Fruit fly (Drosophila melanogaster) whole organism, embryonic: ENCODE data around the gene Kaz-m1.
A peak's percentile ranks its signal among the peaks of the same experiment; 100 is the strongest.

Source experiments
- Bgb ChIP-seq: fragments of 200-800 bp; sonication (Bioruptor generic); IDR thresholded peaks from 2 replicates; pipeline ENCODE4 v1.3.6; 2022; ENCODE audit warnings: missing biosample characterization, missing genetic modification characterization; ENCODE audit not compliant: partially characterized antibody
- CG10209 ChIP-seq: fragments of 200-800 bp; sonication (Bioruptor generic); optimal IDR thresholded peaks from 3 replicates; lab custom pipeline; 2017; ENCODE audit warnings: missing biosample characterization, mild to moderate bottlenecking, missing genetic modification characterization, missing genetic modification reagents
- CG10267 ChIP-seq: fragments of 200-800 bp; sonication (Bioruptor generic); optimal IDR thresholded peaks from 2 replicates; lab custom pipeline; 2018; ENCODE audit warnings: missing biosample characterization, mild to moderate bottlenecking, missing genetic modification characterization, moderate library complexity
- CG10274 ChIP-seq: fragments of 200-800 bp; sonication (Bioruptor generic); optimal IDR thresholded peaks from 3 replicates; lab custom pipeline; 2017; ENCODE audit warnings: missing biosample characterization, mild to moderate bottlenecking, missing genetic modification characterization
- CG12071 ChIP-seq: fragments of 200-800 bp; sonication (Bioruptor generic); optimal IDR thresholded peaks from 3 replicates; lab custom pipeline; 2018; ENCODE audit warnings: missing biosample characterization, mild to moderate bottlenecking, missing genetic modification characterization
- CG12236 ChIP-seq: fragments of 200-800 bp; sonication (Bioruptor generic); optimal IDR thresholded peaks from 2 replicates; lab custom pipeline; 2016; ENCODE audit warnings: missing biosample characterization, missing genetic modification characterization
- CG12744 ChIP-seq: fragments of 200-800 bp; sonication (Bioruptor generic); optimal IDR thresholded peaks from 2 replicates; lab custom pipeline; 2016; ENCODE audit warnings: missing biosample characterization, missing genetic modification characterization
- CG13123 ChIP-seq: fragments of 200-800 bp; sonication (Bioruptor generic); optimal IDR thresholded peaks from 2 replicates; lab custom pipeline; 2016; ENCODE audit warnings: missing biosample characterization, missing genetic modification characterization
- CG1603 ChIP-seq: fragments of 200-800 bp; sonication (Bioruptor generic); optimal IDR thresholded peaks from 2 replicates; lab custom pipeline; 2019; ENCODE audit warnings: missing biosample characterization, mild to moderate bottlenecking, missing genetic modification characterization, moderate library complexity
- CG17385 ChIP-seq: fragments of 200-800 bp; sonication (Bioruptor generic); optimal IDR thresholded peaks from 3 replicates; lab custom pipeline; 2018; ENCODE audit warnings: missing biosample characterization, mild to moderate bottlenecking, missing genetic modification characterization
- CG18476 ChIP-seq: fragments of 200-800 bp; sonication (Bioruptor generic); optimal IDR thresholded peaks from 2 replicates; lab custom pipeline; 2016; ENCODE audit warnings: missing biosample characterization, mild to moderate bottlenecking, missing genetic modification characterization
- CG31224 ChIP-seq: fragments of 200-800 bp; sonication (Bioruptor generic); IDR thresholded peaks from 2 replicates; pipeline ENCODE4 v1.3.6; 2022; ENCODE audit warnings: missing biosample characterization, missing genetic modification characterization
- CG31365 ChIP-seq: fragments of 200-800 bp; sonication (Bioruptor generic); optimal IDR thresholded peaks from 2 replicates; lab custom pipeline; 2018; ENCODE audit warnings: missing biosample characterization, mild to moderate bottlenecking, missing genetic modification characterization
- CG3163 ChIP-seq: fragments of 200-800 bp; sonication (Bioruptor generic); optimal IDR thresholded peaks from 3 replicates; lab custom pipeline; 2016; ENCODE audit warnings: missing biosample characterization, missing genetic modification characterization
- CG3847 ChIP-seq: fragments of 200-800 bp; sonication (Bioruptor generic); IDR thresholded peaks from 2 replicates; pipeline ENCODE4 v1.3.6; 2022; ENCODE audit warnings: missing biosample characterization, missing genetic modification characterization
- CG4617 ChIP-seq: fragments of 200-800 bp; sonication (Bioruptor generic); optimal IDR thresholded peaks from 3 replicates; lab custom pipeline; 2016; ENCODE audit warnings: missing biosample characterization, missing genetic modification characterization, borderline replicate concordance
- CG4730 ChIP-seq: fragments of 200-800 bp; sonication (Bioruptor generic); IDR thresholded peaks from 2 replicates; pipeline ENCODE4 v1.3.6; 2022; ENCODE audit warnings: missing biosample characterization, missing genetic modification characterization
- CG4854 ChIP-seq: fragments of 200-800 bp; sonication (Bioruptor generic); optimal IDR thresholded peaks from 2 replicates; lab custom pipeline; 2016; ENCODE audit warnings: missing biosample characterization, missing genetic modification characterization, inconsistent platforms
- CG5245 ChIP-seq: fragments of 200-800 bp; sonication (Bioruptor generic); optimal IDR thresholded peaks from 3 replicates; lab custom pipeline; 2016; ENCODE audit warnings: missing biosample characterization, missing genetic modification characterization
- CG6813 ChIP-seq: fragments of 200-800 bp; sonication (Bioruptor generic); optimal IDR thresholded peaks from 2 replicates; lab custom pipeline; 2017; ENCODE audit warnings: missing biosample characterization, missing genetic modification characterization, mild to moderate bottlenecking, moderate library complexity, missing genetic modification reagents
- CG8290 ChIP-seq, 3 experiments: fragments of 200-800 bp; sonication (Bioruptor generic); optimal IDR thresholded peaks; 2 replicates each; lab custom pipeline; 2016 to 2019; ENCODE audit warnings: missing biosample characterization in 3 of 3, missing genetic modification characterization in 3 of 3, mild to moderate bottlenecking in 2 of 3, moderate library complexity in 1 of 3
- Dbx ChIP-seq: fragments of 200-800 bp; sonication (Bioruptor generic); IDR thresholded peaks from 3 replicates; pipeline ENCODE4 v1.3.6; 2022; ENCODE audit warnings: missing biosample characterization, missing genetic modification characterization
- Dp ChIP-seq: fragments of 200-800 bp; sonication (Bioruptor generic); optimal IDR thresholded peaks from 2 replicates; lab custom pipeline; 2018; ENCODE audit warnings: missing biosample characterization, mild to moderate bottlenecking, missing genetic modification characterization, moderate library complexity
- E2f2 ChIP-seq: fragments of 200-800 bp; sonication (Bioruptor generic); IDR thresholded peaks from 2 replicates; pipeline ENCODE4 v1.3.6; 2022; ENCODE audit warnings: missing biosample characterization, missing genetic modification characterization
- GATAe ChIP-seq: fragments of 200-800 bp; sonication (Bioruptor generic); conservative IDR thresholded peaks from 2 replicates; pipeline ENCODE4 v1.3.6; 2022; ENCODE audit warnings: missing biosample characterization, missing genetic modification characterization
- Hr51 ChIP-seq, 2 experiments: fragments of 200-800 bp; sonication (Bioruptor generic); optimal IDR thresholded peaks; 2 replicates in 1 of 2; 3 replicates in 1 of 2; lab custom pipeline; 2016 to 2018; ENCODE audit warnings: missing biosample characterization in 2 of 2, missing genetic modification characterization in 2 of 2, mild to moderate bottlenecking in 1 of 2, moderate library complexity in 1 of 2
- MBD-R2 ChIP-seq: fragments of 200-800 bp; sonication (Bioruptor generic); IDR thresholded peaks from 2 replicates; pipeline ENCODE4 v1.3.6; 2022; ENCODE audit warnings: missing biosample characterization, missing genetic modification characterization
- MESR4 ChIP-seq: fragments of 200-800 bp; sonication (Bioruptor generic); optimal IDR thresholded peaks from 2 replicates; lab custom pipeline; 2018; ENCODE audit warnings: missing biosample characterization, mild to moderate bottlenecking, missing genetic modification characterization, moderate library complexity
- Meics ChIP-seq: fragments of 200-800 bp; sonication (Bioruptor generic); optimal IDR thresholded peaks from 2 replicates; lab custom pipeline; 2017; ENCODE audit warnings: missing biosample characterization, mild to moderate bottlenecking, missing genetic modification characterization
- Nf-YB ChIP-seq: fragments of 200-800 bp; sonication (Bioruptor generic); optimal IDR thresholded peaks from 3 replicates; lab custom pipeline; 2019; ENCODE audit warnings: missing biosample characterization, mild to moderate bottlenecking, missing genetic modification characterization, moderate library complexity
- Nf-YC ChIP-seq: fragments of 200-800 bp; optimal IDR thresholded peaks from 3 replicates; lab custom pipeline; 2019; ENCODE audit warnings: missing biosample characterization, mild to moderate bottlenecking, missing genetic modification characterization, moderate library complexity
- Oaz ChIP-seq: fragments of 200-800 bp; sonication (Bioruptor generic); IDR thresholded peaks from 2 replicates; pipeline ENCODE4 v1.3.6; 2022; ENCODE audit warnings: missing biosample characterization, missing genetic modification characterization
- Ravus ChIP-seq: fragments of 200-800 bp; sonication (Bioruptor generic); IDR thresholded peaks from 2 replicates; pipeline ENCODE4 v1.3.6; 2022; ENCODE audit warnings: missing biosample characterization, missing genetic modification characterization
- Sry-δ ChIP-seq: fragments of 200-800 bp; sonication (Bioruptor generic); optimal IDR thresholded peaks from 2 replicates; lab custom pipeline; 2016; ENCODE audit warnings: missing biosample characterization, missing genetic modification characterization
- Stat92E ChIP-seq, 3 experiments: fragments of >200 bp in 2 of 3; fragments of 200-800 bp in 1 of 3; sonication (Bioruptor generic) in 1 of 3; optimal IDR thresholded peaks; 2 replicates each; lab custom pipeline; 2017 to 2019; ENCODE audit warnings: missing biosample characterization in 3 of 3, missing genetic modification characterization in 3 of 3, mild to moderate bottlenecking in 1 of 3, moderate library complexity in 1 of 3
- bigmax ChIP-seq: fragments of 200-800 bp; sonication (Bioruptor generic); optimal IDR thresholded peaks from 2 replicates; lab custom pipeline; 2018; ENCODE audit warnings: missing biosample characterization, mild to moderate bottlenecking, missing genetic modification characterization
- crp ChIP-seq, 2 experiments: fragments of 200-800 bp; sonication (Bioruptor generic); optimal IDR thresholded peaks; 2 replicates in 1 of 2; 3 replicates in 1 of 2; lab custom pipeline; 2017; ENCODE audit warnings: missing biosample characterization in 2 of 2, missing genetic modification characterization in 2 of 2, mild to moderate bottlenecking in 1 of 2, moderate library complexity in 1 of 2
- cwo ChIP-seq: fragments of 200-800 bp; sonication (Bioruptor generic); optimal IDR thresholded peaks from 3 replicates; lab custom pipeline; 2017; ENCODE audit warnings: missing biosample characterization, missing genetic modification characterization, mild to moderate bottlenecking, moderate library complexity, missing genetic modification reagents
- dmrt99B ChIP-seq: fragments of 200-800 bp; sonication (Bioruptor generic); optimal IDR thresholded peaks from 2 replicates; lab custom pipeline; 2018; ENCODE audit warnings: missing biosample characterization, mild to moderate bottlenecking, missing genetic modification characterization, moderate library complexity
- fd3F ChIP-seq: fragments of 200-800 bp; sonication (Bioruptor generic); optimal IDR thresholded peaks from 2 replicates; lab custom pipeline; 2018; ENCODE audit warnings: missing biosample characterization, mild to moderate bottlenecking, missing genetic modification characterization, moderate library complexity
- h ChIP-seq: fragments of >200 bp; optimal IDR thresholded peaks from 2 replicates; lab custom pipeline; 2017
- lab ChIP-seq: fragments of 200-800 bp; sonication (Bioruptor generic); optimal IDR thresholded peaks from 3 replicates; lab custom pipeline; 2017; ENCODE audit warnings: missing biosample characterization, missing genetic modification characterization, mild to moderate bottlenecking, moderate library complexity, missing genetic modification reagents
- pzg ChIP-seq: fragments of 200-800 bp; sonication (Bioruptor generic); optimal IDR thresholded peaks from 3 replicates; lab custom pipeline; 2018; ENCODE audit warnings: missing biosample characterization, mild to moderate bottlenecking, missing genetic modification characterization, moderate library complexity
- sd ChIP-seq: fragments of 200-800 bp; sonication (Bioruptor generic); optimal IDR thresholded peaks from 3 replicates; lab custom pipeline; 2018; ENCODE audit warnings: missing biosample characterization, mild to moderate bottlenecking, missing genetic modification characterization, moderate library complexity
- sens ChIP-seq: fragments of 200-800 bp; sonication (Bioruptor generic); peaks from one replicate; lab custom pipeline; 2016; ENCODE audit warnings: missing biosample characterization, missing genetic modification characterization
- stwl ChIP-seq: fragments of 200-800 bp; sonication (Bioruptor generic); optimal IDR thresholded peaks from 3 replicates; lab custom pipeline; 2018; ENCODE audit warnings: missing biosample characterization, mild to moderate bottlenecking, missing genetic modification characterization, moderate library complexity
- trem ChIP-seq: fragments of 200-800 bp; optimal IDR thresholded peaks from 3 replicates; lab custom pipeline; 2019; ENCODE audit warnings: missing biosample characterization, mild to moderate bottlenecking, missing genetic modification characterization, moderate library complexity
- vvl ChIP-seq: fragments of 200-800 bp; sonication (Bioruptor generic); IDR thresholded peaks from 2 replicates; pipeline ENCODE4 v1.3.6; 2022; ENCODE audit warnings: missing biosample characterization, missing genetic modification characterization

The Kaz-m1 gene

DNA sequence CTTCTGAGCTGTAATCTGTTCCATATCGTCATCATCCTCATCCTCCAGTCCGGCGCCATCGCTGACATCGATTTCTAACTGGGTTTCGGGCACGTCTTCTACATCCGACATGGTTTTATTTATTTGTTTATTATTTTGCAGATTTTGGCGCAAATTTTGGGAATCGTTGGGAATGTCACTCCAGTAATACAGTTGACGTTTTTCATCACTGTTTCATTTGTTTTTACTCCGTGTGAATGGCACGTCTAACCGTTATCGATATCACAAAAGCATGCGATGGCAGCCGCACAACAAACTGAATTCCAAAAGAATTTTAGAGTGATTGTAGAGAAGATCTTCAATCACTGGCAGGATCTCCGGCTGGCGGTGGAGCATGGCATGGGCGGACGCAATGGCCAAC, 41.9 kb downstream of the Kaz-m1 start, which contains the start of the genes Sld5 and CG14543 (continued):
- no peak for TF ChIP-seq CG4854 (GFP tag; lab: Kevin White, UChicago)
- peak; percentile 7 for TF ChIP-seq trem
- peak; percentile 31 for TF ChIP-seq CG1603 (tag; lab: Kevin White, UChicago)
- TF ChIP-seq Meics (GFP tag; lab: Kevin White, UChicago): peak; percentile 15
- peak; percentile 46; the same call in 1 of the 3 replicates for TF ChIP-seq Dbx (GFP tag; lab: Robert Waterston, UW)
- peak; percentile 36; the same call in 1 of the 2 replicates for TF ChIP-seq Bgb (GFP tag; lab: Robert Waterston, UW)
- no peak for TF ChIP-seq dmrt99B (tag; lab: Kevin White, UChicago)
- peak; percentile 78 for TF ChIP-seq E2f2
- peak; percentile 1 for TF ChIP-seq CG6813 (GFP tag; lab: Kevin White, UChicago)
- no peak for TF ChIP-seq GATAe (GFP tag; lab: Robert Waterston, UW)
- TF ChIP-seq Stat92E (GFP tag; optimal IDR thresholded peaks at IDR 0.05; lab: Kevin White, UChicago): no peak
- no peak for TF ChIP-seq CG8290 (GFP tag; optimal IDR thresholded peaks at IDR 0.05; lab: Kevin White, UChicago)
- peak in 1 of 2 experiments; percentile 36 for TF ChIP-seq CG8290 (tag; optimal IDR thresholded peaks at IDR 0.05; lab: Kevin White, UChicago)
- TF ChIP-seq Sry-δ (GFP tag; lab: Kevin White, UChicago): peak; percentile 40

DNA sequence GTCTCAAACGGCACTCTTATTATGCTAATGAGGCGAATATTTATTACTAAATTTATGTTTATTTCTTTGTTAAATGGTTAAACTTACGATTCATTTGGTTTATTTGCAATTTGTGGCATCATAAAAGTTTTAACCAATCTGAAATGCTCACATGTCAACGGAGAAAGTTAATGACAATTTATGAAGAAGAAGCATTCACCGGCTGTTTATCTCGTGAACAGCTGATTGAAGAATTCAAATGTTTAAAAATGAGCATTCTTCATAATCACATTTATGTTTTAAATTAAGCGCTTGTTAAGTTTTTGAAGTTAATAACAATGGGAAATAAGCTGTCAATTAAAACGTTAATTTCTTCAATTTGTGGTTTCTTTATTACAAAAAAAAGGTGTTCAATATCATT, 43.5 kb downstream of the Kaz-m1 start, which contains the start of the genes PIG-P and Tcs6:
Gene PIG-P, minus strand, starts transcription at position 158 of the 400 bp plus-strand sequence.
Gene Tcs6, minus strand, starts transcription at position 158 of the 400 bp plus-strand sequence.
- no peak for TF ChIP-seq Hr51 (GFP tag; optimal IDR thresholded peaks at IDR 0.05; lab: Kevin White, UChicago)
- no peak for TF ChIP-seq CG5245 (GFP tag; lab: Kevin White, UChicago)
- TF ChIP-seq Oaz (GFP tag; lab: Robert Waterston, UW): no peak
- no peak for TF ChIP-seq CG4730 (GFP tag; lab: Robert Waterston, UW)
- no peak for TF ChIP-seq CG31224 (GFP tag; lab: Robert Waterston, UW)
- no peak for TF ChIP-seq CG31365 (tag; lab: Kevin White, UChicago)
- no peak for TF ChIP-seq CG10209 (GFP tag; lab: Kevin White, UChicago)
- TF ChIP-seq crp (GFP tag; optimal IDR thresholded peaks at IDR 0.05; lab: Kevin White, UChicago): peak; percentile 56 to 90
- no peak for TF ChIP-seq CG3847 (GFP tag; lab: Robert Waterston, UW)
- TF ChIP-seq stwl (tag; lab: Kevin White, UChicago): peak; percentile 26
- no peak for TF ChIP-seq CG12236 (GFP tag; lab: Kevin White, UChicago)
- TF ChIP-seq fd3F (GFP tag; lab: Kevin White, UChicago): no peak
- peak; percentile 28 for TF ChIP-seq CG1603 (tag; lab: Kevin White, UChicago)
- TF ChIP-seq Nf-YC (tag; lab: Kevin White, UChicago): peak; percentile 16
- TF ChIP-seq cwo (GFP tag; lab: Kevin White, UChicago): no peak
- TF ChIP-seq MBD-R2 (GFP tag; lab: Robert Waterston, UW): peak; percentile 28; the same call in 1 of the 2 replicates
- no peak for TF ChIP-seq vvl (GFP tag; lab: Robert Waterston, UW)
- no peak for TF ChIP-seq lab (GFP tag; lab: Kevin White, UChicago)
- peak; percentile 26 for TF ChIP-seq sens
- no peak for TF ChIP-seq h (lab: Kevin White, UChicago)
- peak; percentile 95 for TF ChIP-seq CG17385 (GFP tag; lab: Kevin White, UChicago)
- no peak for TF ChIP-seq CG13123 (GFP tag; lab: Kevin White, UChicago)
- peak; percentile 53 for TF ChIP-seq Dp
- no peak for TF ChIP-seq CG12071 (GFP tag; lab: Kevin White, UChicago)
- TF ChIP-seq CG10267: peak; percentile 34
- TF ChIP-seq E2f2: peak; percentile 58
- peak; percentile 5 for TF ChIP-seq CG4617 (GFP tag; lab: Kevin White, UChicago)
- TF ChIP-seq Ravus (GFP tag; lab: Robert Waterston, UW): no peak
- peak; percentile 22 for TF ChIP-seq bigmax (GFP tag; lab: Kevin White, UChicago)
- no peak for TF ChIP-seq CG3163
- TF ChIP-seq sd (tag; lab: Kevin White, UChicago): peak; percentile 88
- TF ChIP-seq CG18476 (GFP tag; lab: Kevin White, UChicago): no peak
- peak; percentile 4 for TF ChIP-seq Nf-YB (GFP tag; lab: Kevin White, UChicago)
- no peak for TF ChIP-seq CG10274 (GFP tag; lab: Kevin White, UChicago)
- TF ChIP-seq MESR4 (GFP tag; lab: Kevin White, UChicago): peak; percentile 22
- no peak for TF ChIP-seq CG12744 (GFP tag; lab: Kevin White, UChicago)
- TF ChIP-seq pzg (GFP tag; lab: Kevin White, UChicago): peak; percentile 41
